Fruit fly (Drosophila melanogaster): ENCODE data around the gene Or67d.
A peak's percentile ranks its signal among the peaks of the same experiment; 100 is the strongest.

- TF ChIP-seq Abd-B (GFP tag; optimal IDR thresholded peaks at IDR 0.05) (no peak), sage (GFP tag; optimal IDR thresholded peaks at IDR 0.05) (no peak), OdsH (GFP tag; optimal IDR thresholded peaks at IDR 0.05) (peak; percentile 41), Myc (optimal IDR thresholded peaks at IDR 0.05) (no peak), psq (GFP tag; optimal IDR thresholded peaks at IDR 0.05) (no peak), GATAd (GFP tag; optimal IDR thresholded peaks at IDR 0.05) (no peak), Dfd (GFP tag; optimal IDR thresholded peaks at IDR 0.05) (no peak)
Observed at dm6 chr3L:10227094-10227493, 45.9 kb upstream of the Or67d start.
